Worm (Caenorhabditis elegans): ENCODE measurements around the gene srz-47.

- TF ChIP-seq nhr-6 (tag; optimal IDR thresholded peaks at IDR 0.05) (no peak), skn-1 (tag; optimal IDR thresholded peaks at IDR 0.05) (no peak), fos-1 (tag; optimal IDR thresholded peaks at IDR 0.05) (no peak), mdl-1 (tag; optimal IDR thresholded peaks at IDR 0.05) (no peak), lsy-2 (tag; optimal IDR thresholded peaks at IDR 0.05) (no peak), lin-13 (GFP tag; optimal IDR thresholded peaks at IDR 0.05) (no peak), sma-3 (GFP tag; optimal IDR thresholded peaks at IDR 0.05) (no peak), nhr-237 (tag; optimal IDR thresholded peaks at IDR 0.05) (no peak)
These were observed 20.0 kb upstream of the srz-47 start, which contains the start of gene srh-236 for ce11 chrV:17211989-17212731.

Data from whole organism, L2 larva.